Worm (Caenorhabditis elegans): Measurements from ENCODE around the gene F18E9.7.

Gene F18E9.7

ce11 chrX:8582767-8583360 is 14.7 kb downstream of the F18E9.7 start:
- TF ChIP-seq ceh-83 (GFP tag; optimal IDR thresholded peaks at IDR 0.05) (no peak), unc-120 (tag; optimal IDR thresholded peaks at IDR 0.05; ENCODE audit: poor library complexity, severe bottlenecking) (no peak), nhr-2 (tag; optimal IDR thresholded peaks at IDR 0.05) (no peak), M03D4.4 (tag; optimal IDR thresholded peaks at IDR 0.05) (no peak), blmp-1 (tag; optimal IDR thresholded peaks at IDR 0.05) (no peak), mls-2 (tag; optimal IDR thresholded peaks at IDR 0.05) (no peak), ceh-39 (tag; optimal IDR thresholded peaks at IDR 0.05) (no peak), lsy-2 (tag; optimal IDR thresholded peaks at IDR 0.05) (no peak)

- no peak for TF ChIP-seq unc-39 (tag; optimal IDR thresholded peaks at IDR 0.05)
- no peak for TF ChIP-seq elt-3 (tag; optimal IDR thresholded peaks at IDR 0.05)
- no peak for TF ChIP-seq sem-2 (GFP tag; optimal IDR thresholded peaks at IDR 0.05)
- TF ChIP-seq elt-1 (tag; optimal IDR thresholded peaks at IDR 0.05; ENCODE audit: borderline replicate concordance, insufficient read depth) = no peak
- no peak for TF ChIP-seq ceh-43 (GFP tag; optimal IDR thresholded peaks at IDR 0.05)
- TF ChIP-seq ztf-11 (tag; optimal IDR thresholded peaks at IDR 0.05) = no peak
- no peak for TF ChIP-seq lsy-2 (tag; optimal IDR thresholded peaks at IDR 0.05)
- no peak for TF ChIP-seq sptf-1 (tag; optimal IDR thresholded peaks at IDR 0.05)
- TF ChIP-seq ceh-83 (GFP tag; optimal IDR thresholded peaks at IDR 0.05) = no peak
- TF ChIP-seq nhr-76 (tag; optimal IDR thresholded peaks at IDR 0.05) = no peak
- no peak for TF ChIP-seq unc-120 (tag; optimal IDR thresholded peaks at IDR 0.05; ENCODE audit: poor library complexity, severe bottlenecking)
- no peak for TF ChIP-seq unc-62 (GFP tag; optimal IDR thresholded peaks at IDR 0.05)
- no peak for TF ChIP-seq nhr-2 (tag; optimal IDR thresholded peaks at IDR 0.05)
- TF ChIP-seq mep-1 (tag; optimal IDR thresholded peaks at IDR 0.05) = no peak
- TF ChIP-seq flh-1 (GFP tag; optimal IDR thresholded peaks at IDR 0.05) = no peak
- no peak for TF ChIP-seq nhr-28 (tag; optimal IDR thresholded peaks at IDR 0.05)
- TF ChIP-seq hlh-1 (tag; optimal IDR thresholded peaks at IDR 0.05) = no peak
- no peak for TF ChIP-seq ces-1 (GFP tag; optimal IDR thresholded peaks at IDR 0.05)
- no peak for TF ChIP-seq mab-5 (tag; optimal IDR thresholded peaks at IDR 0.05)
- TF ChIP-seq nhr-12 (tag; optimal IDR thresholded peaks at IDR 0.05) = no peak
Observed at ce11 chrX:8581447-8581846, 16.1 kb downstream of the F18E9.7 start, which contains the start of gene F18E9.8. TSS of gene F18E9.8 (minus strand) at chrX:8581547.

ce11 chrX:8580217-8580616 is 17.3 kb downstream of the F18E9.7 start, which contains the start of gene F18E9.4:
TSS of gene F18E9.4 (plus strand) at chrX:8580517.
- TF ChIP-seq unc-62 (GFP tag; optimal IDR thresholded peaks at IDR 0.05) (no peak), drap-1 (GFP tag; optimal IDR thresholded peaks at IDR 0.05) (no peak), blmp-1 (tag; optimal IDR thresholded peaks at IDR 0.05) (no peak), sptf-1 (tag; optimal IDR thresholded peaks at IDR 0.05) (no peak), unc-39 (tag; optimal IDR thresholded peaks at IDR 0.05) (no peak), zip-8 (tag; optimal IDR thresholded peaks at IDR 0.05) (no peak), lin-13 (tag; optimal IDR thresholded peaks at IDR 0.05) (no peak), hlh-1 (tag; optimal IDR thresholded peaks at IDR 0.05) (no peak), cnd-1 (tag; optimal IDR thresholded peaks at IDR 0.05) (no peak), ces-1 (GFP tag; optimal IDR thresholded peaks at IDR 0.05) (no peak), flh-1 (GFP tag; optimal IDR thresholded peaks at IDR 0.05) (no peak)

ce11 chrX:8570997-8571517 is 26.5 kb downstream of the F18E9.7 start, which contains the start of gene jmjd-3.1:
TSS of gene jmjd-3.1 (plus strand) at chrX:8571047.
- TF ChIP-seq blmp-1 (tag; optimal IDR thresholded peaks at IDR 0.05) = no peak
- TF ChIP-seq ztf-11 (tag; optimal IDR thresholded peaks at IDR 0.05) = no peak
- TF ChIP-seq unc-62 (GFP tag; optimal IDR thresholded peaks at IDR 0.05) = no peak
- no peak for TF ChIP-seq elt-1 (tag; optimal IDR thresholded peaks at IDR 0.05; ENCODE audit: borderline replicate concordance, insufficient read depth)
- no peak for TF ChIP-seq ham-2 (GFP tag; optimal IDR thresholded peaks at IDR 0.05)
- no peak for TF ChIP-seq M03D4.4 (tag; optimal IDR thresholded peaks at IDR 0.05)
- TF ChIP-seq tbx-8 (GFP tag; optimal IDR thresholded peaks at IDR 0.05) = no peak
- no peak for TF ChIP-seq sem-2 (GFP tag; optimal IDR thresholded peaks at IDR 0.05)
- TF ChIP-seq lin-13 (tag; optimal IDR thresholded peaks at IDR 0.05) = no peak
- TF ChIP-seq mls-2 (tag; optimal IDR thresholded peaks at IDR 0.05) = no peak
- no peak for TF ChIP-seq nhr-76 (tag; optimal IDR thresholded peaks at IDR 0.05)
- no peak for TF ChIP-seq nhr-2 (tag; optimal IDR thresholded peaks at IDR 0.05)
- no peak for TF ChIP-seq zip-8 (tag; optimal IDR thresholded peaks at IDR 0.05)
- TF ChIP-seq ces-1 (GFP tag; optimal IDR thresholded peaks at IDR 0.05) = no peak
- no peak for TF ChIP-seq lsy-2 (tag; optimal IDR thresholded peaks at IDR 0.05)
- TF ChIP-seq flh-1 (GFP tag; optimal IDR thresholded peaks at IDR 0.05) = no peak
- TF ChIP-seq cnd-1 (tag; optimal IDR thresholded peaks at IDR 0.05) = no peak
- no peak for TF ChIP-seq nhr-237 (tag; optimal IDR thresholded peaks at IDR 0.05)

All from whole organism, mixed stage, embryonic.